Fruit fly (Drosophila melanogaster) whole organism, embryonic: ENCODE measurements around the gene Pde9.

Source experiments
- Blimp-1 ChIP-seq: fragments of 200-800 bp; sonication (Bioruptor generic); optimal IDR thresholded peaks from 3 replicates; lab custom pipeline; 2018; ENCODE audit warnings: missing biosample characterization, missing genetic modification characterization, mild to moderate bottlenecking, moderate library complexity, missing genetic modification reagents
- CG10654 ChIP-seq: fragments of 200-800 bp; sonication (Bioruptor generic); optimal IDR thresholded peaks from 2 replicates; lab custom pipeline; 2016; ENCODE audit warnings: missing biosample characterization, missing genetic modification characterization
- CG11560 ChIP-seq: fragments of 200-800 bp; sonication (Bioruptor generic); IDR thresholded peaks from 3 replicates; pipeline ENCODE4 v1.3.6; 2022; ENCODE audit warnings: missing biosample characterization, missing genetic modification characterization
- CG12659 ChIP-seq: fragments of 200-800 bp; sonication (Bioruptor generic); optimal IDR thresholded peaks from 3 replicates; lab custom pipeline; 2017; ENCODE audit warnings: mild to moderate bottlenecking, missing biosample characterization, missing genetic modification reagents, missing genetic modification characterization
- CG13287 ChIP-seq: fragments of 200-800 bp; sonication (Bioruptor generic); IDR thresholded peaks from 2 replicates; pipeline ENCODE4 v1.3.6; 2022; ENCODE audit warnings: missing biosample characterization, missing genetic modification characterization; ENCODE audit not compliant: partially characterized antibody
- CG14965 ChIP-seq: fragments of 200-800 bp; sonication (Bioruptor generic); optimal IDR thresholded peaks from 2 replicates; lab custom pipeline; 2016; ENCODE audit warnings: missing biosample characterization, missing genetic modification characterization, borderline replicate concordance
- CG15073 ChIP-seq: fragments of 200-800 bp; sonication (Bioruptor generic); optimal IDR thresholded peaks from 2 replicates; lab custom pipeline; 2016; ENCODE audit warnings: missing biosample characterization, missing genetic modification characterization
- CG15601 ChIP-seq: fragments of 200-800 bp; sonication (Bioruptor generic); optimal IDR thresholded peaks from 3 replicates; lab custom pipeline; 2019; ENCODE audit warnings: missing biosample characterization, mild to moderate bottlenecking, missing genetic modification characterization, moderate library complexity
- CG17802 ChIP-seq: fragments of 200-800 bp; sonication (Bioruptor generic); optimal IDR thresholded peaks from 2 replicates; lab custom pipeline; 2018; ENCODE audit warnings: missing biosample characterization, mild to moderate bottlenecking, missing genetic modification characterization, moderate library complexity
- CG2712 ChIP-seq: fragments of 200-800 bp; optimal IDR thresholded peaks from 3 replicates; lab custom pipeline; 2019; ENCODE audit warnings: missing biosample characterization, mild to moderate bottlenecking, missing genetic modification characterization, moderate library complexity
- CG30431 ChIP-seq: fragments of 200-800 bp; sonication (Bioruptor generic); optimal IDR thresholded peaks from 2 replicates; lab custom pipeline; 2017; ENCODE audit warnings: missing biosample characterization, missing genetic modification characterization
- CG34422 ChIP-seq: fragments of 200-800 bp; sonication (Bioruptor generic); IDR thresholded peaks from 3 replicates; pipeline ENCODE4 v1.3.6; 2022; ENCODE audit warnings: missing biosample characterization, missing genetic modification characterization
- CG3838 ChIP-seq: fragments of 200-800 bp; sonication (Bioruptor generic); optimal IDR thresholded peaks from 3 replicates; lab custom pipeline; 2016; ENCODE audit warnings: missing biosample characterization, missing genetic modification characterization
- CG3847 ChIP-seq: fragments of 200-800 bp; sonication (Bioruptor generic); IDR thresholded peaks from 2 replicates; pipeline ENCODE4 v1.3.6; 2022; ENCODE audit warnings: missing biosample characterization, missing genetic modification characterization
- CG4328 ChIP-seq: fragments of 200-800 bp; sonication (Bioruptor generic); optimal IDR thresholded peaks from 3 replicates; lab custom pipeline; 2017; ENCODE audit warnings: missing biosample characterization, missing genetic modification reagents, missing genetic modification characterization
- CG43689 ChIP-seq: fragments of 200-800 bp; sonication (Bioruptor generic); IDR thresholded peaks from 2 replicates; pipeline ENCODE4 v1.3.6; 2022; ENCODE audit warnings: missing biosample characterization, missing genetic modification characterization
- CG4404 ChIP-seq: fragments of 200-800 bp; sonication (Bioruptor generic); IDR thresholded peaks from 2 replicates; pipeline ENCODE4 v1.3.6; 2022; ENCODE audit warnings: missing biosample characterization, missing genetic modification characterization
- CG4424 ChIP-seq: fragments of 200-800 bp; sonication (Bioruptor generic); optimal IDR thresholded peaks from 3 replicates; lab custom pipeline; 2016; ENCODE audit warnings: missing biosample characterization, missing genetic modification characterization
- CG6791 ChIP-seq: fragments of 200-800 bp; sonication (Bioruptor generic); IDR thresholded peaks from 3 replicates; pipeline ENCODE4 v1.3.6; 2022; ENCODE audit warnings: missing biosample characterization, missing genetic modification characterization; ENCODE audit not compliant: partially characterized antibody
- CG7745 ChIP-seq: fragments of 200-800 bp; sonication (Bioruptor generic); optimal IDR thresholded peaks from 2 replicates; lab custom pipeline; 2018; ENCODE audit warnings: missing biosample characterization, mild to moderate bottlenecking, missing genetic modification characterization, moderate library complexity
- CG7839 ChIP-seq: fragments of 200-800 bp; sonication (Bioruptor generic); optimal IDR thresholded peaks from 3 replicates; lab custom pipeline; 2018; ENCODE audit warnings: missing biosample characterization, mild to moderate bottlenecking, missing genetic modification characterization, moderate library complexity
- Doc2 ChIP-seq: fragments of 200-800 bp; sonication (Bioruptor generic); IDR thresholded peaks from 2 replicates; pipeline ENCODE4 v1.3.6; 2022; ENCODE audit warnings: missing biosample characterization, missing genetic modification characterization
- Doc3 ChIP-seq: fragments of 200-800 bp; sonication (Bioruptor generic); IDR thresholded peaks from 3 replicates; pipeline ENCODE4 v1.3.6; 2022; ENCODE audit warnings: missing biosample characterization, missing genetic modification characterization; ENCODE audit not compliant: partially characterized antibody
- Dp ChIP-seq: fragments of 200-800 bp; sonication (Bioruptor generic); optimal IDR thresholded peaks from 2 replicates; lab custom pipeline; 2018; ENCODE audit warnings: missing biosample characterization, mild to moderate bottlenecking, missing genetic modification characterization, moderate library complexity
- MBD-R2 ChIP-seq: fragments of 200-800 bp; sonication (Bioruptor generic); IDR thresholded peaks from 2 replicates; pipeline ENCODE4 v1.3.6; 2022; ENCODE audit warnings: missing biosample characterization, missing genetic modification characterization
- Mad ChIP-seq: fragments of 200-800 bp; sonication (Bioruptor generic); optimal IDR thresholded peaks from 2 replicates; lab custom pipeline; 2016; ENCODE audit warnings: missing biosample characterization, missing genetic modification characterization
- Myb ChIP-seq: fragments of 200-800 bp; sonication (Bioruptor generic); optimal IDR thresholded peaks from 2 replicates; lab custom pipeline; 2016; ENCODE audit warnings: missing biosample characterization, missing genetic modification characterization
- Opbp ChIP-seq: fragments of 200-800 bp; sonication (Bioruptor generic); IDR thresholded peaks from 3 replicates; pipeline ENCODE4 v1.3.6; 2022; ENCODE audit warnings: missing biosample characterization, missing genetic modification characterization; ENCODE audit not compliant: partially characterized antibody
- Side ChIP-seq: fragments of 200-800 bp; sonication (Bioruptor generic); optimal IDR thresholded peaks from 2 replicates; lab custom pipeline; 2016; ENCODE audit warnings: missing biosample characterization, missing genetic modification characterization
- Sry-δ ChIP-seq: fragments of 200-800 bp; sonication (Bioruptor generic); optimal IDR thresholded peaks from 2 replicates; lab custom pipeline; 2016; ENCODE audit warnings: missing biosample characterization, missing genetic modification characterization
- amos ChIP-seq: fragments of 200-800 bp; sonication (Bioruptor generic); IDR thresholded peaks from 2 replicates; pipeline ENCODE4 v1.3.6; 2022; ENCODE audit warnings: missing biosample characterization, missing genetic modification characterization; ENCODE audit not compliant: partially characterized antibody
- ase ChIP-seq: fragments of 200-800 bp; sonication (Bioruptor generic); IDR thresholded peaks from 3 replicates; pipeline ENCODE4 v1.3.6; 2022; ENCODE audit warnings: missing biosample characterization, missing genetic modification characterization
- az2 ChIP-seq: fragments of 200-800 bp; sonication (Bioruptor generic); optimal IDR thresholded peaks from 3 replicates; lab custom pipeline; 2016; ENCODE audit warnings: missing biosample characterization, missing genetic modification characterization
- bbx ChIP-seq: fragments of 200-800 bp; sonication (Bioruptor generic); IDR thresholded peaks from 2 replicates; pipeline ENCODE4 v1.3.6; 2022; ENCODE audit warnings: missing biosample characterization, missing genetic modification characterization; ENCODE audit not compliant: partially characterized antibody
- cg ChIP-seq: fragments of 200-800 bp; sonication (Bioruptor generic); optimal IDR thresholded peaks from 3 replicates; lab custom pipeline; 2019; ENCODE audit warnings: missing biosample characterization, mild to moderate bottlenecking, missing genetic modification characterization, moderate library complexity
- chinmo ChIP-seq: fragments of 200-800 bp; sonication (Bioruptor generic); IDR thresholded peaks from 4 replicates; pipeline ENCODE4 v1.3.6; 2022; ENCODE audit warnings: missing biosample characterization, missing genetic modification characterization; ENCODE audit not compliant: partially characterized antibody
- chn ChIP-seq: fragments of 200-800 bp; sonication (Bioruptor generic); optimal IDR thresholded peaks from 2 replicates; lab custom pipeline; 2016; ENCODE audit warnings: missing biosample characterization, missing genetic modification characterization
- dan ChIP-seq: fragments of 200-800 bp; sonication (Bioruptor generic); IDR thresholded peaks from 2 replicates; pipeline ENCODE4 v1.3.6; 2022; ENCODE audit warnings: missing biosample characterization, missing genetic modification characterization
- fu2 ChIP-seq: fragments of 200-800 bp; sonication (Bioruptor generic); optimal IDR thresholded peaks from 2 replicates; lab custom pipeline; 2016; ENCODE audit warnings: missing biosample characterization, missing genetic modification characterization
- ham ChIP-seq: fragments of 200-800 bp; sonication (Bioruptor generic); IDR thresholded peaks from 2 replicates; pipeline ENCODE4 v1.3.6; 2022; ENCODE audit warnings: missing biosample characterization, missing genetic modification characterization
- knrl ChIP-seq: fragments of 200-800 bp; sonication (Bioruptor generic); IDR thresholded peaks from 3 replicates; pipeline ENCODE4 v1.3.6; 2022; ENCODE audit warnings: missing biosample characterization, missing genetic modification characterization; ENCODE audit not compliant: partially characterized antibody
- nerfin-2 ChIP-seq: fragments of 200-800 bp; sonication (Bioruptor generic); IDR thresholded peaks from 2 replicates; pipeline ENCODE4 v1.3.6; 2022; ENCODE audit warnings: missing biosample characterization, missing genetic modification characterization; ENCODE audit not compliant: partially characterized antibody
- pho ChIP-seq: fragments of 200-800 bp; sonication (Bioruptor generic); optimal IDR thresholded peaks from 2 replicates; lab custom pipeline; 2016; ENCODE audit warnings: missing biosample characterization, missing genetic modification characterization
- row ChIP-seq: fragments of 200-800 bp; sonication (Bioruptor generic); IDR thresholded peaks from 3 replicates; pipeline ENCODE4 v1.3.6; 2022; ENCODE audit warnings: missing biosample characterization, missing genetic modification characterization
- sisA ChIP-seq: fragments of 200-800 bp; sonication (Bioruptor generic); IDR thresholded peaks from 2 replicates; pipeline ENCODE4 v1.3.6; 2022; ENCODE audit warnings: missing biosample characterization, missing genetic modification characterization
- slp2 ChIP-seq: fragments of 200-800 bp; sonication (Bioruptor generic); optimal IDR thresholded peaks from 2 replicates; lab custom pipeline; 2016; ENCODE audit warnings: missing biosample characterization, missing genetic modification characterization
- sob ChIP-seq: fragments of 200-800 bp; sonication (Bioruptor generic); IDR thresholded peaks from 2 replicates; pipeline ENCODE4 v1.3.6; 2022; ENCODE audit warnings: missing biosample characterization, missing genetic modification characterization
- unc-4 ChIP-seq: fragments of 200-800 bp; sonication (Bioruptor generic); IDR thresholded peaks from 2 replicates; pipeline ENCODE4 v1.3.6; 2022; ENCODE audit warnings: missing biosample characterization, missing genetic modification characterization; ENCODE audit not compliant: partially characterized antibody
- vnd ChIP-seq: fragments of 200-800 bp; sonication (Bioruptor generic); IDR thresholded peaks from 3 replicates; pipeline ENCODE4 v1.3.6; 2022; ENCODE audit warnings: missing biosample characterization, missing genetic modification characterization; ENCODE audit not compliant: partially characterized antibody
- vvl ChIP-seq: fragments of 200-800 bp; sonication (Bioruptor generic); IDR thresholded peaks from 2 replicates; pipeline ENCODE4 v1.3.6; 2022; ENCODE audit warnings: missing biosample characterization, missing genetic modification characterization
- zfh2 ChIP-seq: fragments of 200-800 bp; sonication (Bioruptor generic); optimal IDR thresholded peaks from 2 replicates; lab custom pipeline; 2016; ENCODE audit warnings: missing biosample characterization, missing genetic modification characterization

Pde9 gene

dm6 chrX:12765076-12765475 is 132.1 kb downstream of the Pde9 start, which contains the start of gene Agpat1 (continued):
- TF ChIP-seq Mad (GFP tag; lab: Kevin White, UChicago), result no peak
- TF ChIP-seq CG17802 (tag; lab: Kevin White, UChicago), result no peak
- no peak for TF ChIP-seq az2 (GFP tag; lab: Kevin White, UChicago)
- no peak for TF ChIP-seq slp2 (GFP tag; lab: Kevin White, UChicago)
- TF ChIP-seq unc-4, result peak; percentile 80
- TF ChIP-seq CG15601, result no peak
- peak; percentile 70; the same call in 2 of the 3 replicates for TF ChIP-seq Doc3 (GFP tag; lab: Robert Waterston, UW)
- TF ChIP-seq Dp (GFP tag; lab: Kevin White, UChicago), result peak; percentile 27
- TF ChIP-seq CG3838 (GFP tag; lab: Kevin White, UChicago), result no peak
- peak; percentile 73 for TF ChIP-seq nerfin-2 (GFP tag; lab: Robert Waterston, UW)
- TF ChIP-seq CG13287 (GFP tag; lab: Robert Waterston, UW), result peak; percentile 88
- no peak for TF ChIP-seq CG4424 (GFP tag; lab: Kevin White, UChicago)
- peak; percentile 12; the same call in 1 of the 3 replicates for TF ChIP-seq CG34422 (GFP tag; lab: Robert Waterston, UW)
- no peak for TF ChIP-seq vvl (GFP tag; lab: Robert Waterston, UW)
- no peak for TF ChIP-seq chn (GFP tag; lab: Kevin White, UChicago)
- TF ChIP-seq Side (GFP tag; lab: Kevin White, UChicago), result no peak
- TF ChIP-seq bbx (GFP tag; lab: Robert Waterston, UW), result peak; percentile 86
- TF ChIP-seq CG30431 (GFP tag; lab: Kevin White, UChicago), result no peak
- no peak for TF ChIP-seq fu2
- no peak for TF ChIP-seq pho (GFP tag; lab: Kevin White, UChicago)
- TF ChIP-seq sob (GFP tag; lab: Robert Waterston, UW), result no peak
- no peak for TF ChIP-seq Doc2 (GFP tag; lab: Robert Waterston, UW)
- TF ChIP-seq CG10654 (GFP tag; lab: Kevin White, UChicago), result no peak
- TF ChIP-seq CG2712 (tag; lab: Kevin White, UChicago), result no peak
- TF ChIP-seq MBD-R2, result 0 out of 2 replicates have a peak, but pooled peaks have one; percentile 8
- no peak for TF ChIP-seq CG43689 (GFP tag; lab: Robert Waterston, UW)
- no peak for TF ChIP-seq zfh2
- peak; percentile 84 for TF ChIP-seq amos (GFP tag; lab: Robert Waterston, UW)
- TF ChIP-seq cg (GFP tag; lab: Kevin White, UChicago), result no peak
- TF ChIP-seq row, result peak; percentile 24; the same call in 1 of the 3 replicates
- no peak for TF ChIP-seq CG15073 (GFP tag; lab: Kevin White, UChicago)
- no peak for TF ChIP-seq CG4328 (GFP tag; lab: Kevin White, UChicago)
- no peak for TF ChIP-seq CG4404
- peak; percentile 87 for TF ChIP-seq CG6791 (GFP tag; lab: Robert Waterston, UW)
- TF ChIP-seq Myb (GFP tag; lab: Kevin White, UChicago), result peak; percentile 74
- peak; percentile 84 for TF ChIP-seq Opbp (GFP tag; lab: Robert Waterston, UW)
- TF ChIP-seq chinmo (GFP tag; lab: Robert Waterston, UW), result peak; percentile 88; the same call in 3 of the 4 replicates
- peak; percentile 50 for TF ChIP-seq Sry-δ (GFP tag; lab: Kevin White, UChicago)
- TF ChIP-seq ham (GFP tag; lab: Robert Waterston, UW), result no peak
- TF ChIP-seq CG11560, result no peak
- TF ChIP-seq CG3847 (GFP tag; lab: Robert Waterston, UW), result no peak
- no peak for TF ChIP-seq dan (GFP tag; lab: Robert Waterston, UW)
- TF ChIP-seq CG7745 (tag; lab: Kevin White, UChicago), result no peak
- no peak for TF ChIP-seq Blimp-1
- TF ChIP-seq ase, result no peak
- no peak for TF ChIP-seq sisA (GFP tag; lab: Robert Waterston, UW)
- no peak for TF ChIP-seq CG14965 (GFP tag; lab: Kevin White, UChicago)
- TF ChIP-seq knrl (GFP tag; lab: Robert Waterston, UW), result peak; percentile 76
- peak; percentile 68 for TF ChIP-seq vnd (GFP tag; lab: Robert Waterston, UW)
- TF ChIP-seq CG12659 (GFP tag; lab: Kevin White, UChicago), result no peak
- TF ChIP-seq CG7839, result no peak
